Worm (Caenorhabditis elegans): ENCODE results near the gene csr-1.
A peak's percentile ranks its signal among the peaks of the same experiment; 100 is the strongest.

Gene csr-1

DNA sequence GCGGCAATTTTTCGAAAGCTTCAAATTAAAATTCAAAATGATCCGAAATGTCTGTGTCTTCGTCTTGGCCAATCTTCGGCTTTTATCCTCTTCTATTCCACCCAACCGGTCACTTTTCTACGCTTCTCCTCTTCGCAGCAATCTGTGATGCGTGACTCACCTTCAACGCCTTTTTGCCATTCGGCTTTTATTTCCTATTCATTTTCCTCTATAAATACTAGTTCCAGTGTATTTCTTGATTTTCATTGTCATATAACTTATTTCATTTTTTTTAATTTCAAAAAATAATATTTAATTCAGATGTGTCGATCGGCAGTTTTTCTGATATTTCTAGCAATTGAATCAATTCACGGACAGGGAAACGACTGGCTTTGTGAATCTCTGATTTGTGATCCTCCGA is 36.9 kb upstream of the csr-1 start, which contains the start of gene C49H3.16:
TSS of gene C49H3.16 (plus strand) at position 301 of the 400 bp plus-strand sequence.
- TF ChIP-seq elt-1 (tag; optimal IDR thresholded peaks at IDR 0.05; ENCODE audit: borderline replicate concordance, insufficient read depth) (no peak), lin-13 (tag; optimal IDR thresholded peaks at IDR 0.05) (no peak), ceh-83 (GFP tag; optimal IDR thresholded peaks at IDR 0.05) (no peak), M03D4.4 (tag; optimal IDR thresholded peaks at IDR 0.05) (no peak), ceh-39 (tag; optimal IDR thresholded peaks at IDR 0.05) (no peak), ham-2 (GFP tag; optimal IDR thresholded peaks at IDR 0.05) (no peak), unc-39 (tag; optimal IDR thresholded peaks at IDR 0.05) (no peak), blmp-1 (tag; optimal IDR thresholded peaks at IDR 0.05) (no peak), mep-1 (tag; optimal IDR thresholded peaks at IDR 0.05) (no peak), ceh-43 (GFP tag; optimal IDR thresholded peaks at IDR 0.05) (no peak)

DNA sequence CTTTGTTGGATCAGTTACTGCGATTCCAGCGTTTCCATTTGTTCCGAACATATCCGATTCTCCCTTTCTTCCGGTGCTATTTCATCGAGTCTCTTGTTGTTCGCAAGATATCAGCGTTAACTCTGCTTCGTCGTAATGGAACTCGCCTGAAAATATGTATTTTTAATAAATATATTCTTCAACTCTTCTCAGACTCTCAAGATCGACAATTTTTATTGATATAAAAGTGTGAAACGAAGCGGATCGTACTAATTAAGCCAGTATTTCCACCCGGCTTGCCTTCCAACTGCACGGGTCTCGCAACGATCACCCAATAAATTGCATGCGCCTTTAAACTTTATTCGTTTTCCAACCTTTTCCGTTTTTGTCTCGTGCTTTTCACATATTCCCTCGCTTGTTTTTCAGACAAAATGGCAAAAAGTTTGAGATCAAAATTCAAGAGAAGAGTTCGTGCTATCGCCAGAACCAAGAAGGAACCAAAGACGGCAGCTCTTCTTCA is 33.0 kb upstream of the csr-1 start, which contains the start of the genes xpo-3 and C49H3.3:
TSS of gene xpo-3 (minus strand) at position 51 of the 499 bp plus-strand sequence.
TSS of gene C49H3.3 (plus strand) at position 369 of the 499 bp plus-strand sequence.
- peak; percentile 68 for TF ChIP-seq ces-1 (GFP tag; optimal IDR thresholded peaks at IDR 0.05)
- TF ChIP-seq mep-1 (tag; optimal IDR thresholded peaks at IDR 0.05) = peak; percentile 78
- peak; percentile 11 for TF ChIP-seq lin-13 (tag; optimal IDR thresholded peaks at IDR 0.05)
- TF ChIP-seq tbx-8 (GFP tag; optimal IDR thresholded peaks at IDR 0.05) = no peak
- no peak for TF ChIP-seq sem-2 (GFP tag; optimal IDR thresholded peaks at IDR 0.05)
- TF ChIP-seq ceh-83 (GFP tag; optimal IDR thresholded peaks at IDR 0.05) = no peak
- TF ChIP-seq elt-1 (tag; optimal IDR thresholded peaks at IDR 0.05; ENCODE audit: borderline replicate concordance, insufficient read depth) = no peak
- peak; percentile 55 for TF ChIP-seq ham-2 (GFP tag; optimal IDR thresholded peaks at IDR 0.05)
- no peak for TF ChIP-seq drap-1 (GFP tag; optimal IDR thresholded peaks at IDR 0.05)
- TF ChIP-seq lsy-2 (tag; optimal IDR thresholded peaks at IDR 0.05) = peak; percentile 18
- no peak for TF ChIP-seq ceh-43 (GFP tag; optimal IDR thresholded peaks at IDR 0.05)

DNA sequence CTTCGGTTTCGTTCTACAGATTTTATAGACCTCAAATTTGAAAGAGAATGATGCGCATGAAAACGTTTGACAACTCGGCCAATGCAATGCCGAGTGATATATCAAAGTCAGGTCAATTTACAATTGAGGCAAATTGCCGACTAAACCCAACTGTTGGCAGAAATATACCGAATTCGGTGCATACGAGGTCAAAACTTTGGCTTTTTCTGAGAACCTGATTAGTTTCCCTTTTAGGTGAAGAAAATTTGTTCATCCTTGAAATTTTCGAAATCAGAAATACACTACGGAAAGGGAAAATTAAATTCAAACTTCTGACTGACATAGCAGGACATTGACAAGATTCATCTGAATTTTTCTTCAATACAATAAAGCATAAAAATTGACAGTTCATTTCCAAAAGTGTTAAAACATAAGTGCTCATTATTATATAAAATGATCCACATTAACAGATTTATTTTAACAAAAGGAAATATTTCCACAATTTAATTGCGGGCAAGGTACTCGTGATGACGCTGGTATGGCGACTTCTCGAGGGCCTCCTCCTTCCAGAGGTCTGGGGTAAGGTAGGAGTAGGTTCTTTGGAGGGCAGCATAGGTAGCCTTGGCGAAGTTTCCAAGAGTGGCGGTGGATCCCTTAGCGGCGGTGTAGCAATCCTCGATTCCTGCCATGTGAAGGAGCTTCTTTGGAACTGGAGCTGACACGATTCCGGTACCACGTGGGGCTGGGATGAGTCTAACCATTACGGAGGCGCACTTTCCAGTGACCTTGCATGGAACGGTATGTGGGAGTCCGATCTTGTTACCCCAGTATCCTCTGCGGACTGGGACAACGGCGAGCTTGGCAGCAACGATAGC is 31.9 kb upstream of the csr-1 start:
- no peak for TF ChIP-seq lin-13 (tag; optimal IDR thresholded peaks at IDR 0.05)

DNA sequence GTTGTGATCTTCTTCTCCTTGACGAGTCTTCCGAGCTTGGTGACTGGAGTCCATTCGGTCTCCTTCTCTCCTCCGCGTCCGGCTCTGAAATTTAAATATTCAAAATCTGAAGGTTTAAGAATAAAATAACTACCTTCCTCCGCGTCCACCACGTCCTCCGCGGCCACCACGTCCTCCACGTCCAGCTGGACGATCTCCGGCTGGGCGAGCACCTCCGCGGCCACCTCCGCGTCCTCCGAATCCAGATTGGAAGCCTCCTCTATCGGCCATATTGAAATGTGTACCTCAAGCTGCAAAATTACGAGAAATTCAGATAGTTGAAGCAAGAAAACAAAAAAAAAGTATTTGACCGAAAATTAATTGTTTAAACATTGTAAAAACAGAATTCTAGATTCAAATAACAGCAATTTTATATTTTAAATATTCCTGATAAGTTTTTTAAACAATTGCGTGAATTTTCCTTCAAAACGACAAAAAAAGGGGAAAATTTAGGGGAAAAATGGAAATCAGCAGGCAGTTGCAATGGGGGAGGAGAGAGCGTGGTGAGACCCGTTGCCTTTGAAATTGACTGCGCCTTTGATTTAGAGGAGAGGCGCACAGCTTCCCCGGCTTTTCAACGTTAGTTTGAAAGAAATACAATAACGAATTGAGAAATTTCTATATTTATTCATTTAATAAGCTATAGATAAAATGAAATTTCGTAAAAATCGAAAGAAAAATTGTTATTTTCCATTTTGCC is 30.8 kb upstream of the csr-1 start, which contains the start of gene rps-2:
TSS of gene rps-2 (minus strand) at position 290 of the 739 bp plus-strand sequence.
- peak; percentile 64 for TF ChIP-seq lsy-2 (tag; optimal IDR thresholded peaks at IDR 0.05)
- TF ChIP-seq sptf-1 (tag; optimal IDR thresholded peaks at IDR 0.05) = no peak
- no peak for TF ChIP-seq flh-1 (GFP tag; optimal IDR thresholded peaks at IDR 0.05)
- peak; percentile 9 for TF ChIP-seq unc-120 (tag; optimal IDR thresholded peaks at IDR 0.05; ENCODE audit: poor library complexity, severe bottlenecking)
- TF ChIP-seq mep-1 (tag; optimal IDR thresholded peaks at IDR 0.05) = peak; percentile 31
- peak; percentile 30 for TF ChIP-seq hlh-1 (tag; optimal IDR thresholded peaks at IDR 0.05)

DNA sequence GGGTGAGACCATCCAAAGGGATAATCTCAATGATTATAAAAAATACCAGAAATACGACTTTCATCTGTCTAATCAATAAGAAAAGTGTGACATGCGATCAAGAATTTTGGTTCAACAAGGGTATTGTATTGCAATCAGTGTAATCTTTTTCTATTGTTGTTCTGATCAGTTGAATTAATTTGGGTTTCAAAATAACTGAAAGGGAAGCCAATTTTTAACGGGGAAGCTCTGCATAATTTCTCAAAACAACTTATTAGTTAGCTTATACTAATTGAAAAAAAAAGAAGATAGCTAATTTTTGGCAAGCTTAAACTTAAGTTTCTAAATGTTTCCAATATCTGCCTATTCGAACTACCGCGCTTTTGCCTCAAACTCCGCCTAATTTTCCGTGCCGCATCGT is 29.8 kb upstream of the csr-1 start, which contains the start of gene C49H3.12:
TSS of gene C49H3.12 (minus strand) at position 101 of the 400 bp plus-strand sequence.
- TF ChIP-seq ham-2 (GFP tag; optimal IDR thresholded peaks at IDR 0.05) (no peak), nhr-2 (tag; optimal IDR thresholded peaks at IDR 0.05) (no peak), sem-2 (GFP tag; optimal IDR thresholded peaks at IDR 0.05) (no peak), flh-1 (GFP tag; optimal IDR thresholded peaks at IDR 0.05) (no peak), nhr-237 (tag; optimal IDR thresholded peaks at IDR 0.05) (no peak), snpc-4 (tag; optimal IDR thresholded peaks at IDR 0.05) (no peak), ceh-39 (tag; optimal IDR thresholded peaks at IDR 0.05) (no peak), lin-13 (tag; optimal IDR thresholded peaks at IDR 0.05) (no peak), ceh-43 (GFP tag; optimal IDR thresholded peaks at IDR 0.05) (no peak), hlh-1 (tag; optimal IDR thresholded peaks at IDR 0.05) (no peak)

DNA sequence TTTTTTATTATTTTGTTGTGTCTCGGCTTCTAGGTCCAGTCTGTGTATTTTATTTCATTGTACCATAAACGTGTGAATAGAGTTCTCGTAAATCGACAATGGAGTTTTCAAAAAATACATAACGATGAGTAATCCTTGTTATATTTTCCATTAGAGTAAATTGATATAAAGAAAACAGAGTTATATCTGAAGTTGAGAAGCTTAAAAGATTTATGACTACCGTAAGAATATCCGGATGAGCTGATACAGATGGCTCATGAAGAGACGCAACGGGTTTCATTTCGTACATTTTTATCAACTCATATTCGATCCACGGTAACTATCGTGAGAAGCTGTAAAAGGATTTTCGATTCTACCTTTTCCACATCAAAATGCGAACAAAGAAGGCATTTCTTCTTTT is 29.2 kb upstream of the csr-1 start, which contains the start of gene gcy-8:
TSS of gene gcy-8 (plus strand) at position 301 of the 400 bp plus-strand sequence.
- no peak for TF ChIP-seq nhr-28 (tag; optimal IDR thresholded peaks at IDR 0.05)
- no peak for TF ChIP-seq mls-2 (tag; optimal IDR thresholded peaks at IDR 0.05)
- no peak for TF ChIP-seq unc-39 (tag; optimal IDR thresholded peaks at IDR 0.05)
- TF ChIP-seq nhr-237 (tag; optimal IDR thresholded peaks at IDR 0.05) = no peak
- TF ChIP-seq hlh-1 (tag; optimal IDR thresholded peaks at IDR 0.05) = no peak
- TF ChIP-seq cnd-1 (tag; optimal IDR thresholded peaks at IDR 0.05) = no peak
- no peak for TF ChIP-seq nhr-2 (tag; optimal IDR thresholded peaks at IDR 0.05)

All from whole organism, mixed stage, embryonic.